Worm (Caenorhabditis elegans): ENCODE results near the gene sfxn-5.

- TF ChIP-seq nhr-28 (tag; optimal IDR thresholded peaks at IDR 0.05) (no peak), ztf-11 (tag; optimal IDR thresholded peaks at IDR 0.05) (no peak)
These were observed 31.6 kb downstream of the sfxn-5 start, which contains the start of gene gpcp-2 for ce11 chrII:8073222-8073621.

Data from whole organism, mixed stage, embryonic.